Fruit fly (Drosophila melanogaster) whole organism, embryonic: ENCODE data around the gene CG34290.

Experiments used
- Adf1 ChIP-seq: fragments of 200-800 bp; sonication (Bioruptor generic); IDR thresholded peaks from 2 replicates; pipeline ENCODE4 v1.3.6; 2022; ENCODE audit warnings: missing biosample characterization, missing genetic modification characterization
- B-H2 ChIP-seq: fragments of 200-800 bp; sonication (Bioruptor generic); optimal IDR thresholded peaks from 2 replicates; lab custom pipeline; 2018; ENCODE audit warnings: missing biosample characterization, mild to moderate bottlenecking, missing genetic modification characterization
- Bdp1 ChIP-seq: fragments of 200-800 bp; sonication (Bioruptor generic); optimal IDR thresholded peaks from 3 replicates; lab custom pipeline; 2016; ENCODE audit warnings: missing biosample characterization, missing genetic modification characterization
- CG10274 ChIP-seq: fragments of 200-800 bp; sonication (Bioruptor generic); optimal IDR thresholded peaks from 3 replicates; lab custom pipeline; 2017; ENCODE audit warnings: missing biosample characterization, mild to moderate bottlenecking, missing genetic modification characterization
- CG10321 ChIP-seq: fragments of 200-800 bp; sonication (Bioruptor generic); IDR thresholded peaks from 2 replicates; pipeline ENCODE4 v1.3.6; 2022; ENCODE audit warnings: missing biosample characterization, missing genetic modification characterization
- CG10462 ChIP-seq: fragments of 200-800 bp; sonication (Bioruptor generic); optimal IDR thresholded peaks from 2 replicates; lab custom pipeline; 2016; ENCODE audit warnings: missing biosample characterization, missing genetic modification characterization
- CG10565 ChIP-seq: fragments of 200-800 bp; sonication (Bioruptor generic); optimal IDR thresholded peaks from 3 replicates; lab custom pipeline; 2016; ENCODE audit warnings: missing biosample characterization, mild to moderate bottlenecking, missing genetic modification characterization
- CG11456 ChIP-seq: fragments of 200-800 bp; sonication (Bioruptor generic); IDR thresholded peaks from 3 replicates; pipeline ENCODE4 v1.3.6; 2022; ENCODE audit warnings: missing biosample characterization, missing genetic modification characterization
- CG15011 ChIP-seq: fragments of 200-800 bp; sonication (Bioruptor generic); optimal IDR thresholded peaks from 3 replicates; lab custom pipeline; 2018; ENCODE audit warnings: missing biosample characterization, mild to moderate bottlenecking, missing genetic modification characterization
- CG1529 ChIP-seq: fragments of 200-800 bp; sonication (Bioruptor generic); optimal IDR thresholded peaks from 3 replicates; lab custom pipeline; 2018; ENCODE audit warnings: missing biosample characterization, missing genetic modification characterization
- CG1602 ChIP-seq: fragments of 200-800 bp; sonication (Bioruptor generic); optimal IDR thresholded peaks from 3 replicates; lab custom pipeline; 2016; ENCODE audit warnings: missing biosample characterization, missing genetic modification characterization
- CG1647 ChIP-seq: fragments of 200-800 bp; sonication (Bioruptor generic); optimal IDR thresholded peaks from 3 replicates; lab custom pipeline; 2016; ENCODE audit warnings: missing biosample characterization, missing genetic modification characterization
- CG16813 ChIP-seq: fragments of 200-800 bp; sonication (Bioruptor generic); IDR thresholded peaks from 3 replicates; pipeline ENCODE4 v1.3.6; 2022; ENCODE audit warnings: missing biosample characterization, missing genetic modification characterization; ENCODE audit not compliant: partially characterized antibody
- CG17359 ChIP-seq: fragments of 200-800 bp; sonication (Bioruptor generic); optimal IDR thresholded peaks from 3 replicates; lab custom pipeline; 2018; ENCODE audit warnings: missing biosample characterization, mild to moderate bottlenecking, missing genetic modification characterization, moderate library complexity
- CG1832 ChIP-seq: fragments of 200-800 bp; sonication (Bioruptor generic); optimal IDR thresholded peaks from 2 replicates; lab custom pipeline; 2017; ENCODE audit warnings: missing biosample characterization, mild to moderate bottlenecking, missing genetic modification characterization, inconsistent platforms
- CG2678 ChIP-seq: fragments of 200-800 bp; sonication (Bioruptor generic); optimal IDR thresholded peaks from 3 replicates; lab custom pipeline; 2019; ENCODE audit warnings: missing biosample characterization, mild to moderate bottlenecking, missing genetic modification characterization, moderate library complexity
- CG30020 ChIP-seq: fragments of 200-800 bp; optimal IDR thresholded peaks from 2 replicates; lab custom pipeline; 2019; ENCODE audit warnings: missing biosample characterization, mild to moderate bottlenecking, missing genetic modification characterization, moderate library complexity
- CG7745 ChIP-seq: fragments of 200-800 bp; sonication (Bioruptor generic); optimal IDR thresholded peaks from 2 replicates; lab custom pipeline; 2018; ENCODE audit warnings: missing biosample characterization, mild to moderate bottlenecking, missing genetic modification characterization, moderate library complexity
- CG8089 ChIP-seq: fragments of 200-800 bp; sonication (Bioruptor generic); optimal IDR thresholded peaks from 3 replicates; lab custom pipeline; 2016; ENCODE audit warnings: missing biosample characterization, missing genetic modification characterization
- CG9609 ChIP-seq: fragments of 200-800 bp; sonication (Bioruptor generic); optimal IDR thresholded peaks from 3 replicates; lab custom pipeline; 2016; ENCODE audit warnings: missing biosample characterization, missing genetic modification characterization
- CG9876 ChIP-seq: fragments of 200-800 bp; sonication (Bioruptor generic); optimal IDR thresholded peaks from 2 replicates; lab custom pipeline; 2016; ENCODE audit warnings: missing biosample characterization, missing genetic modification characterization
- CkIIα-i1 ChIP-seq: fragments of 200-800 bp; sonication (Bioruptor generic); IDR thresholded peaks from 2 replicates; pipeline ENCODE4 v1.3.6; 2022; ENCODE audit warnings: missing biosample characterization, missing genetic modification characterization
- D ChIP-seq, 2 experiments: fragments of 200-800 bp in 1 of 2; fragments of >200 bp in 1 of 2; sonication (Bioruptor generic) in 1 of 2; optimal IDR thresholded peaks; 2 replicates in 1 of 2; 3 replicates in 1 of 2; lab custom pipeline; 2017; ENCODE audit warnings: mild to moderate bottlenecking in 1 of 2, missing biosample characterization in 1 of 2, missing genetic modification characterization in 1 of 2, missing genetic modification reagents in 1 of 2
- Dref ChIP-seq: fragments of 200-800 bp; sonication (Bioruptor generic); IDR thresholded peaks from 2 replicates; pipeline ENCODE4 v1.3.6; 2022; ENCODE audit warnings: missing biosample characterization, missing genetic modification characterization
- Fer3 ChIP-seq: fragments of 200-800 bp; sonication (Bioruptor generic); optimal IDR thresholded peaks from 2 replicates; lab custom pipeline; 2018; ENCODE audit warnings: missing biosample characterization, mild to moderate bottlenecking, missing genetic modification characterization, moderate library complexity
- Lpt ChIP-seq: fragments of >200 bp; optimal IDR thresholded peaks from 2 replicates; lab custom pipeline; 2018; ENCODE audit warnings: missing biosample characterization, missing genetic modification characterization
- Mad ChIP-seq: fragments of 200-800 bp; sonication (Bioruptor generic); optimal IDR thresholded peaks from 2 replicates; lab custom pipeline; 2016; ENCODE audit warnings: missing biosample characterization, missing genetic modification characterization
- Mes4 ChIP-seq: fragments of 200-800 bp; sonication (Bioruptor generic); optimal IDR thresholded peaks from 2 replicates; lab custom pipeline; 2016; ENCODE audit warnings: missing biosample characterization, missing genetic modification characterization
- NC2β ChIP-seq: fragments of 200-800 bp; sonication (Bioruptor generic); optimal IDR thresholded peaks from 2 replicates; lab custom pipeline; 2016; ENCODE audit warnings: missing biosample characterization, missing genetic modification characterization
- Neu2 ChIP-seq: fragments of 200-800 bp; sonication (Bioruptor generic); optimal IDR thresholded peaks from 3 replicates; lab custom pipeline; 2016; ENCODE audit warnings: missing biosample characterization, missing genetic modification characterization, borderline replicate concordance
- Nf-YB ChIP-seq: fragments of 200-800 bp; sonication (Bioruptor generic); optimal IDR thresholded peaks from 3 replicates; lab custom pipeline; 2019; ENCODE audit warnings: missing biosample characterization, mild to moderate bottlenecking, missing genetic modification characterization, moderate library complexity
- Oaz ChIP-seq: fragments of 200-800 bp; sonication (Bioruptor generic); IDR thresholded peaks from 2 replicates; pipeline ENCODE4 v1.3.6; 2022; ENCODE audit warnings: missing biosample characterization, missing genetic modification characterization
- Pdp1 ChIP-seq, 2 experiments: fragments of 200-800 bp; sonication (Bioruptor generic); optimal IDR thresholded peaks; 3 replicates each; lab custom pipeline; 2016; ENCODE audit warnings: missing biosample characterization in 2 of 2, missing genetic modification characterization in 2 of 2, mild to moderate bottlenecking in 1 of 2, moderate library complexity in 1 of 2
- Sry-β ChIP-seq: fragments of 200-800 bp; sonication (Bioruptor generic); optimal IDR thresholded peaks from 2 replicates; lab custom pipeline; 2018; ENCODE audit warnings: missing biosample characterization, mild to moderate bottlenecking, missing genetic modification characterization, moderate library complexity
- Vsx1 ChIP-seq: fragments of 200-800 bp; sonication (Bioruptor generic); optimal IDR thresholded peaks from 2 replicates; lab custom pipeline; 2017; ENCODE audit warnings: missing biosample characterization, mild to moderate bottlenecking, missing genetic modification characterization, missing genetic modification reagents
- al ChIP-seq: fragments of 200-800 bp; sonication (Bioruptor generic); IDR thresholded peaks from 2 replicates; pipeline ENCODE4 v1.3.6; 2022; ENCODE audit warnings: missing biosample characterization, missing genetic modification characterization
- caup ChIP-seq: fragments of 200-800 bp; sonication (Bioruptor generic); optimal IDR thresholded peaks from 3 replicates; lab custom pipeline; 2017; ENCODE audit warnings: missing biosample characterization, mild to moderate bottlenecking, missing genetic modification characterization, moderate library complexity; ENCODE audit not compliant: severe bottlenecking
- dati ChIP-seq: fragments of 200-800 bp; sonication (Bioruptor generic); IDR thresholded peaks from 2 replicates; pipeline ENCODE4 v1.3.6; 2022; ENCODE audit warnings: missing biosample characterization, missing genetic modification characterization
- dimm ChIP-seq: fragments of 200-800 bp; sonication (Bioruptor generic); IDR thresholded peaks from 2 replicates; pipeline ENCODE4 v1.3.6; 2022; ENCODE audit warnings: missing biosample characterization, missing genetic modification characterization
- gsb-n ChIP-seq: fragments of 200-800 bp; sonication (Bioruptor generic); optimal IDR thresholded peaks from 3 replicates; lab custom pipeline; 2018; ENCODE audit warnings: missing biosample characterization, mild to moderate bottlenecking, missing genetic modification characterization
- ind ChIP-seq: fragments of 200-800 bp; sonication (Bioruptor generic); optimal IDR thresholded peaks from 3 replicates; lab custom pipeline; 2016; ENCODE audit warnings: missing biosample characterization, missing genetic modification characterization
- jigr1 ChIP-seq: fragments of 200-800 bp; sonication (Bioruptor generic); IDR thresholded peaks from 3 replicates; pipeline ENCODE4 v1.3.6; 2022; ENCODE audit warnings: missing biosample characterization, missing genetic modification characterization
- luna ChIP-seq: fragments of 200-800 bp; sonication (Bioruptor generic); optimal IDR thresholded peaks from 2 replicates; lab custom pipeline; 2016; ENCODE audit warnings: missing biosample characterization, missing genetic modification characterization
- pan ChIP-seq, 4 experiments: fragments of >200 bp in 3 of 4; fragments of 200-800 bp in 1 of 4; sonication (Bioruptor generic) in 1 of 4; optimal IDR thresholded peaks in 3 of 4; IDR thresholded peaks in 1 of 4; 2 replicates each; pipeline versions ENCODE4 v1.3.6 to Lab custom; 2017 to 2022; ENCODE audit warnings: missing biosample characterization in 2 of 4, missing genetic modification characterization in 2 of 4, mixed read lengths in 1 of 4
- sens ChIP-seq: fragments of 200-800 bp; sonication (Bioruptor generic); peaks from one replicate; lab custom pipeline; 2016; ENCODE audit warnings: missing biosample characterization, missing genetic modification characterization
- sug ChIP-seq: fragments of 200-800 bp; optimal IDR thresholded peaks from 2 replicates; lab custom pipeline; 2019; ENCODE audit warnings: missing biosample characterization, mild to moderate bottlenecking, missing genetic modification characterization, moderate library complexity
- trem ChIP-seq: fragments of 200-800 bp; optimal IDR thresholded peaks from 3 replicates; lab custom pipeline; 2019; ENCODE audit warnings: missing biosample characterization, mild to moderate bottlenecking, missing genetic modification characterization, moderate library complexity
- vnd ChIP-seq: fragments of 200-800 bp; sonication (Bioruptor generic); IDR thresholded peaks from 3 replicates; pipeline ENCODE4 v1.3.6; 2022; ENCODE audit warnings: missing biosample characterization, missing genetic modification characterization; ENCODE audit not compliant: partially characterized antibody
- zfh2 ChIP-seq: fragments of 200-800 bp; sonication (Bioruptor generic); optimal IDR thresholded peaks from 2 replicates; lab custom pipeline; 2016; ENCODE audit warnings: missing biosample characterization, missing genetic modification characterization

Gene CG34290

dm6 chr3R:24289768-24290349, at the start of gene CG34290, which contains the start of gene Uck:
Gene CG34290, minus strand, starts transcription at chr3R:24289818.
Gene Uck, plus strand, starts transcription at chr3R:24290172.
- TF ChIP-seq CG9609 (peak; percentile 71), dimm (GFP tag; lab: Robert Waterston, UW) (no peak), CG11456 (GFP tag; lab: Robert Waterston, UW) (peak; percentile 76; the same call in 2 of the 3 replicates), gsb-n (peak; percentile 50), sug (tag; lab: Kevin White, UChicago) (peak; percentile 77), NC2β (GFP tag; lab: Kevin White, UChicago) (peak; percentile 84), CG10565 (GFP tag; lab: Kevin White, UChicago) (no peak), dati (GFP tag; lab: Robert Waterston, UW) (no peak), CG10274 (GFP tag; lab: Kevin White, UChicago) (peak; percentile 68), CG9876 (GFP tag; lab: Kevin White, UChicago) (peak; percentile 72), pan (optimal IDR thresholded peaks at IDR 0.05; lab: Kevin White, UChicago) (no peak), pan (GFP tag; optimal IDR thresholded peaks at IDR 0.05 in 1 of 2, IDR thresholded peaks at IDR 0.05 in 1 of 2) (peak in 1 of 2 experiments; percentile 56), CG7745 (no peak), Vsx1 (GFP tag; lab: Kevin White, UChicago) (peak; percentile 97), luna (GFP tag; lab: Kevin White, UChicago) (peak; percentile 44), Dref (GFP tag; lab: Robert Waterston, UW) (peak; percentile 89), Neu2 (GFP tag; lab: Kevin White, UChicago) (no peak), trem (tag; lab: Kevin White, UChicago) (peak; percentile 88), CG1832 (no peak), CG15011 (GFP tag; lab: Kevin White, UChicago) (peak; percentile 80), CG8089 (GFP tag; lab: Kevin White, UChicago) (peak; percentile 67), Pdp1 (GFP tag; optimal IDR thresholded peaks at IDR 0.05; lab: Kevin White, UChicago) (peak in 1 of 2 experiments; percentile 76), D (optimal IDR thresholded peaks at IDR 0.05; lab: Kevin White, UChicago) (no peak), D (GFP tag; optimal IDR thresholded peaks at IDR 0.05; lab: Kevin White, UChicago) (peak; percentile 63), CG1529 (GFP tag; lab: Kevin White, UChicago) (peak; percentile 52), Mad (GFP tag; lab: Kevin White, UChicago) (peak; percentile 65), Mes4 (GFP tag; lab: Kevin White, UChicago) (peak; percentile 77), ind (GFP tag; lab: Kevin White, UChicago) (peak; percentile 51), CkIIα-i1 (no peak), CG10321 (GFP tag; lab: Robert Waterston, UW) (no peak), Adf1 (peak; percentile 36; the same call in 1 of the 2 replicates), caup (GFP tag; lab: Kevin White, UChicago) (peak; percentile 95), CG2678 (peak; percentile 68), Fer3 (tag; lab: Kevin White, UChicago) (peak; percentile 82), sens (GFP tag; lab: Kevin White, UChicago) (peak; percentile 90), CG17359 (peak; percentile 71), CG1602 (GFP tag; lab: Kevin White, UChicago) (peak; percentile 32), CG30020 (peak; percentile 36), CG10462 (GFP tag; lab: Kevin White, UChicago) (no peak), vnd (GFP tag; lab: Robert Waterston, UW) (peak; percentile 54; the same call in 1 of the 3 replicates), CG1647 (GFP tag; lab: Kevin White, UChicago) (peak; percentile 78), Oaz (GFP tag; lab: Robert Waterston, UW) (peak; percentile 51; the same call in 1 of the 2 replicates), Nf-YB (GFP tag; lab: Kevin White, UChicago) (peak; percentile 63), al (GFP tag; lab: Robert Waterston, UW) (peak; percentile 39; the same call in 1 of the 2 replicates), Lpt (GFP tag; lab: Kevin White, UChicago) (no peak), Bdp1 (GFP tag; lab: Kevin White, UChicago) (peak; percentile 41), jigr1 (GFP tag; lab: Robert Waterston, UW) (no peak), Sry-β (GFP tag; lab: Kevin White, UChicago) (peak; percentile 28), CG16813 (GFP tag; lab: Robert Waterston, UW) (peak; percentile 77), zfh2 (GFP tag; lab: Kevin White, UChicago) (peak; percentile 43), B-H2 (GFP tag; lab: Kevin White, UChicago) (peak; percentile 89)
